Worm (Caenorhabditis elegans): ENCODE results near the gene ZK829.9.

ZK829.9 gene

ce11 chrIV:11956387-11956786 is 13.9 kb upstream of the ZK829.9 start (continued):
- peak; percentile 75; the same call in 1 of the 2 replicates for TF ChIP-seq ekl-4 (GFP tag; IDR thresholded peaks at IDR 0.05)
- no peak for TF ChIP-seq F57C9.4 (tag; optimal IDR thresholded peaks at IDR 0.05)
- no peak for TF ChIP-seq Y79H2A.3 (GFP tag; conservative IDR thresholded peaks at IDR 0.05)
- peak; percentile 97 for TF ChIP-seq somi-1 (GFP tag; optimal IDR thresholded peaks at IDR 0.05)
- peak; percentile 77 for TF ChIP-seq nhr-90 (tag; optimal IDR thresholded peaks at IDR 0.05)
- TF ChIP-seq Y67H2A.10 (GFP tag; conservative IDR thresholded peaks at IDR 0.05): 0 out of 2 replicates have a peak, but pooled peaks have one; percentile 10
- TF ChIP-seq let-607 (tag; optimal IDR thresholded peaks at IDR 0.05): peak; percentile 7 to 31
- TF ChIP-seq ztf-3 (GFP tag; optimal IDR thresholded peaks at IDR 0.05): peak; percentile 70
- TF ChIP-seq repo-1 (tag; optimal IDR thresholded peaks at IDR 0.05): peak; percentile 45
- TF ChIP-seq snpc-4 (GFP tag; optimal IDR thresholded peaks at IDR 0.05): no peak
- TF ChIP-seq snpc-4 (tag; optimal IDR thresholded peaks at IDR 0.05): peak in 1 of 4 experiments; percentile 44
- no peak for TF ChIP-seq F23B12.7 (tag; optimal IDR thresholded peaks at IDR 0.05; ENCODE audit: insufficient read depth)
- no peak for TF ChIP-seq rec-8 (tag; optimal IDR thresholded peaks at IDR 0.05)
- TF ChIP-seq ceh-100 (GFP tag; IDR thresholded peaks at IDR 0.05): no peak
- TF ChIP-seq lin-54 (GFP tag; optimal IDR thresholded peaks at IDR 0.05): peak; percentile 40
- TF ChIP-seq mel-28 (tag; optimal IDR thresholded peaks at IDR 0.05; ENCODE audit: borderline replicate concordance): no peak
- peak; percentile 44; the same call in 1 of the 2 replicates for TF ChIP-seq pbrm-1 (GFP tag; IDR thresholded peaks at IDR 0.05)
- TF ChIP-seq chd-7 (tag; optimal IDR thresholded peaks at IDR 0.05): peak; percentile 94
- peak; percentile 28 for TF ChIP-seq F52B5.7 (tag; optimal IDR thresholded peaks at IDR 0.05)
- no peak for TF ChIP-seq lsy-27 (tag; optimal IDR thresholded peaks at IDR 0.05; ENCODE audit: borderline replicate concordance, insufficient read depth)
- TF ChIP-seq zfh-2 (GFP tag; conservative IDR thresholded peaks at IDR 0.05): peak; percentile 92
- no peak for TF ChIP-seq ztf-28 (GFP tag; IDR thresholded peaks at IDR 0.05)
- no peak for TF ChIP-seq B0019.2 (GFP tag; conservative IDR thresholded peaks at IDR 0.05)
- TF ChIP-seq snpc-1.3 (tag; optimal IDR thresholded peaks at IDR 0.05; ENCODE audit: insufficient read depth): no peak
- peak; percentile 84 for TF ChIP-seq nhr-80 (tag; optimal IDR thresholded peaks at IDR 0.05)
- TF ChIP-seq tbp1 (GFP tag; optimal IDR thresholded peaks at IDR 0.05): peak; percentile 64
- TF ChIP-seq sdz-38 (tag; optimal IDR thresholded peaks at IDR 0.05): no peak
- no peak for TF ChIP-seq T26A5.8 (tag; optimal IDR thresholded peaks at IDR 0.05)
- TF ChIP-seq lag-1 (GFP tag; IDR thresholded peaks at IDR 0.05): no peak
- peak; percentile 87 for TF ChIP-seq lin-40 (tag; optimal IDR thresholded peaks at IDR 0.05)
- TF ChIP-seq bed-2 (GFP tag; IDR thresholded peaks at IDR 0.05): no peak
- TF ChIP-seq egl-44 (GFP tag; IDR thresholded peaks at IDR 0.05): peak; percentile 90
- no peak for TF ChIP-seq C17E4.6 (GFP tag; IDR thresholded peaks at IDR 0.05)
- no peak for TF ChIP-seq lin-35 (GFP tag; optimal IDR thresholded peaks at IDR 0.05)
- no peak for TF ChIP-seq Y95B8A.8 (GFP tag; IDR thresholded peaks at IDR 0.05)

ce11 chrIV:11957074-11957473 is 13.3 kb upstream of the ZK829.9 start:
- TF ChIP-seq Y53G8AR.9 (GFP tag; conservative IDR thresholded peaks at IDR 0.05) (peak; percentile 47; the same call in 1 of the 2 replicates), ztf-28 (GFP tag; IDR thresholded peaks at IDR 0.05) (no peak), ceh-58 (GFP tag; IDR thresholded peaks at IDR 0.05) (no peak), ama-1 (optimal IDR thresholded peaks at IDR 0.05) (peak; percentile 53), ama-1 (GFP tag; optimal IDR thresholded peaks at IDR 0.05) (no peak), madf-8 (GFP tag; conservative IDR thresholded peaks at IDR 0.05) (no peak), hlh-26 (GFP tag; conservative IDR thresholded peaks at IDR 0.05) (no peak), mcd-1 (GFP tag; IDR thresholded peaks at IDR 0.05) (0 out of 2 replicates have a peak, but pooled peaks have one; percentile 9), cebp-1 (GFP tag; IDR thresholded peaks at IDR 0.05) (no peak), cebp-1 (tag; optimal IDR thresholded peaks at IDR 0.05) (peak; percentile 18), lin-54 (GFP tag; optimal IDR thresholded peaks at IDR 0.05) (peak; percentile 13)
